Worm (Caenorhabditis elegans) whole organism, mixed stage, embryonic: Measurements from ENCODE around the gene C27A2.8.

ENCODE experiments used
- lin-32 ChIP-seq: fragments of 200-800 bp; sonication (Bioruptor generic); optimal IDR thresholded peaks from 2 replicates; lab custom pipeline; 2018; ENCODE audit warnings: mild to moderate bottlenecking, missing genetic modification characterization, missing compliant biosample characterization
- nhr-28 ChIP-seq: fragments of 150-350 bp; optimal IDR thresholded peaks from 2 replicates; lab custom pipeline; 2014; ENCODE audit warnings: missing biosample characterization, missing genetic modification characterization
- sptf-1 ChIP-seq: sonication (generic microtip); optimal IDR thresholded peaks from 2 replicates; lab custom pipeline; 2017; ENCODE audit warnings: mild to moderate bottlenecking, missing genetic modification characterization, moderate library complexity, missing compliant biosample characterization

- no peak for TF ChIP-seq nhr-28 (tag; lab: Kevin White, UChicago)
- TF ChIP-seq lin-32 (GFP tag; lab: Kevin White, UChicago), result no peak
- no peak for TF ChIP-seq sptf-1
Measured at ce11 chrII:5084225-5084624, 16.4 kb upstream of the C27A2.8 start.
